Fruit fly (Drosophila melanogaster) whole organism, adult: Measurements from ENCODE around the gene mtm.

Experiments used
- CG11617 ChIP-seq: fragments of 200-800 bp; sonication (Bioruptor generic); optimal IDR thresholded peaks from 2 replicates; lab custom pipeline; 2017; ENCODE audit warnings: mild to moderate bottlenecking, missing biosample characterization, missing genetic modification reagents, missing genetic modification characterization
- CG12768 ChIP-seq: fragments of 200-800 bp; sonication (Bioruptor generic); optimal IDR thresholded peaks from 2 replicates; lab custom pipeline; 2017; ENCODE audit warnings: missing biosample characterization, missing genetic modification characterization, mild to moderate bottlenecking, moderate library complexity, missing genetic modification reagents
- CG14711 ChIP-seq: fragments of 200-800 bp; sonication (Bioruptor generic); optimal IDR thresholded peaks from 2 replicates; lab custom pipeline; 2018; ENCODE audit warnings: missing biosample characterization, mild to moderate bottlenecking, missing genetic modification characterization, moderate library complexity
- CG7045 ChIP-seq: fragments of 200-800 bp; sonication (Bioruptor generic); optimal IDR thresholded peaks from 2 replicates; lab custom pipeline; 2017; ENCODE audit warnings: missing biosample characterization, mild to moderate bottlenecking, missing genetic modification characterization
- CG7101 ChIP-seq: fragments of 200-800 bp; sonication (Bioruptor generic); optimal IDR thresholded peaks from 2 replicates; lab custom pipeline; 2018; ENCODE audit warnings: missing biosample characterization, mild to moderate bottlenecking, missing genetic modification characterization, moderate library complexity
- Mnt ChIP-seq: fragments of 200-800 bp; sonication (Bioruptor generic); optimal IDR thresholded peaks from 2 replicates; lab custom pipeline; 2016; ENCODE audit warnings: missing biosample characterization, mild to moderate bottlenecking, missing genetic modification characterization
- bab1 ChIP-seq: fragments of 200-800 bp; sonication (Bioruptor generic); optimal IDR thresholded peaks from 3 replicates; lab custom pipeline; 2019; ENCODE audit warnings: missing biosample characterization, mild to moderate bottlenecking, missing genetic modification characterization, moderate library complexity
- cic ChIP-seq: fragments of 200-800 bp; sonication (Bioruptor generic); optimal IDR thresholded peaks from 2 replicates; lab custom pipeline; 2017; ENCODE audit warnings: missing biosample characterization, mild to moderate bottlenecking, missing genetic modification characterization, moderate library complexity
- cnc ChIP-seq, 2 experiments: fragments of >200 bp; optimal IDR thresholded peaks; 2 replicates each; lab custom pipeline; 2017
- kay ChIP-seq: fragments of 200-800 bp; sonication (Bioruptor generic); peaks from one replicate; lab custom pipeline; 2016; ENCODE audit warnings: missing biosample characterization, missing genetic modification characterization, borderline replicate concordance
- pad ChIP-seq: fragments of 200-800 bp; sonication (Bioruptor generic); optimal IDR thresholded peaks from 3 replicates; lab custom pipeline; 2017; ENCODE audit warnings: missing biosample characterization, missing genetic modification characterization, mild to moderate bottlenecking, moderate library complexity, missing genetic modification reagents
- toe ChIP-seq: fragments of 200-800 bp; sonication (Bioruptor generic); optimal IDR thresholded peaks from 2 replicates; lab custom pipeline; 2016; ENCODE audit warnings: missing biosample characterization, missing genetic modification characterization

- no peak for TF ChIP-seq toe
- no peak for TF ChIP-seq bab1 (GFP tag; lab: Kevin White, UChicago)
- TF ChIP-seq pad (GFP tag; lab: Kevin White, UChicago): no peak
- TF ChIP-seq cnc (optimal IDR thresholded peaks at IDR 0.05; lab: Kevin White, UChicago): no peak
- TF ChIP-seq Mnt (GFP tag; lab: Kevin White, UChicago): no peak
- TF ChIP-seq CG12768 (GFP tag; lab: Kevin White, UChicago): no peak
- TF ChIP-seq CG11617 (GFP tag; lab: Kevin White, UChicago): no peak
- TF ChIP-seq cic: peak; percentile 35
- no peak for TF ChIP-seq kay (GFP tag; lab: Kevin White, UChicago)
- no peak for TF ChIP-seq CG7101 (tag; lab: Kevin White, UChicago)
- TF ChIP-seq CG14711 (tag; lab: Kevin White, UChicago): no peak
- no peak for TF ChIP-seq CG7045 (GFP tag; lab: Kevin White, UChicago)
Measured at dm6 chr2L:5990447-5990846, 46.4 kb downstream of the mtm start.
